Fruit fly (Drosophila melanogaster): ENCODE data around the gene CG5280.

CG5280 gene

dm6 chr3L:8958557-8958956, 31.5 kb downstream of the CG5280 start, which contains the start of gene CG13313 (continued):
- TF ChIP-seq CG3847 (GFP tag; IDR thresholded peaks at IDR 0.05) (no peak), dysf (GFP tag; IDR thresholded peaks at IDR 0.05) (peak; percentile 7; the same call in 1 of the 3 replicates), Rfx (GFP tag; IDR thresholded peaks at IDR 0.05) (no peak), sqz (GFP tag; optimal IDR thresholded peaks at IDR 0.05) (no peak), exex (tag; optimal IDR thresholded peaks at IDR 0.05) (no peak), Deaf1 (tag; optimal IDR thresholded peaks at IDR 0.05) (no peak), nerfin-2 (GFP tag; IDR thresholded peaks at IDR 0.05; ENCODE audit: partially characterized antibody) (no peak), sens (GFP tag) (peak; percentile 69), CG13894 (tag; optimal IDR thresholded peaks at IDR 0.05) (no peak), CG8290 (GFP tag; optimal IDR thresholded peaks at IDR 0.05) (no peak), CG8290 (tag; optimal IDR thresholded peaks at IDR 0.05) (no peak), CG2202 (tag; optimal IDR thresholded peaks at IDR 0.05) (no peak), CG2712 (tag; optimal IDR thresholded peaks at IDR 0.05) (peak; percentile 27), H2.0 (GFP tag; IDR thresholded peaks at IDR 0.05) (no peak), CoRest (tag; optimal IDR thresholded peaks at IDR 0.05) (peak; percentile 18), dm (GFP tag; optimal IDR thresholded peaks at IDR 0.05) (no peak), hbn (GFP tag; IDR thresholded peaks at IDR 0.05; ENCODE audit: partially characterized antibody) (no peak), Chrac-16 (GFP tag; optimal IDR thresholded peaks at IDR 0.05) (no peak), Hr78 (GFP tag; optimal IDR thresholded peaks at IDR 0.05) (peak in 1 of 2 experiments; percentile 5), sob (GFP tag; IDR thresholded peaks at IDR 0.05) (no peak), phol (tag; optimal IDR thresholded peaks at IDR 0.05) (peak; percentile 3), shn (GFP tag; optimal IDR thresholded peaks at IDR 0.05) (no peak), CG3163 (GFP tag; optimal IDR thresholded peaks at IDR 0.05) (no peak), CG18011 (GFP tag; optimal IDR thresholded peaks at IDR 0.05) (no peak), Elba2 (GFP tag; optimal IDR thresholded peaks at IDR 0.05) (no peak), CG12659 (GFP tag; optimal IDR thresholded peaks at IDR 0.05) (peak; percentile 24), salm (tag; optimal IDR thresholded peaks at IDR 0.05) (no peak), ara (GFP tag; IDR thresholded peaks at IDR 0.05) (no peak), CG15514 (GFP tag; optimal IDR thresholded peaks at IDR 0.05) (no peak), CG17385 (GFP tag; optimal IDR thresholded peaks at IDR 0.05) (no peak), Dip2 (GFP tag; IDR thresholded peaks at IDR 0.05) (no peak), CG9215 (GFP tag; IDR thresholded peaks at IDR 0.05) (0 out of 2 replicates have a peak, but pooled peaks have one; percentile 14), bsh (GFP tag; optimal IDR thresholded peaks at IDR 0.05) (peak in 1 of 2 experiments; percentile 8), tx (GFP tag; optimal IDR thresholded peaks at IDR 0.05) (no peak), row (GFP tag; IDR thresholded peaks at IDR 0.05) (peak; percentile 49), CG7839 (tag; optimal IDR thresholded peaks at IDR 0.05) (no peak)

dm6 chr3L:8956669-8957068, 33.4 kb downstream of the CG5280 start, which contains the start of gene mRpL12:
mRpL12 (plus strand) TSS chr3L:8956791.
- TF ChIP-seq lmd (GFP tag; IDR thresholded peaks at IDR 0.05) = no peak
- no peak for TF ChIP-seq mirr (GFP tag; optimal IDR thresholded peaks at IDR 0.05)
- TF ChIP-seq GATAe (GFP tag; conservative IDR thresholded peaks at IDR 0.05) = no peak
- peak; percentile 26 for TF ChIP-seq gfzf (GFP tag; optimal IDR thresholded peaks at IDR 0.05)
- no peak for TF ChIP-seq Lim3 (GFP tag; IDR thresholded peaks at IDR 0.05)
- TF ChIP-seq CG10366 (GFP tag; IDR thresholded peaks at IDR 0.05) = no peak
- peak; percentile 54 for TF ChIP-seq CG1603 (tag; optimal IDR thresholded peaks at IDR 0.05)
- TF ChIP-seq wdn (GFP tag; IDR thresholded peaks at IDR 0.05) = no peak
- TF ChIP-seq CG16813 (GFP tag; IDR thresholded peaks at IDR 0.05; ENCODE audit: partially characterized antibody) = peak; percentile 30; the same call in 1 of the 3 replicates
- TF ChIP-seq Fer3 (tag; optimal IDR thresholded peaks at IDR 0.05) = no peak
- peak; percentile 48; the same call in 1 of the 2 replicates for TF ChIP-seq sna (GFP tag; IDR thresholded peaks at IDR 0.05; ENCODE audit: partially characterized antibody)
- TF ChIP-seq CG11504 (tag; optimal IDR thresholded peaks at IDR 0.05) = no peak
- TF ChIP-seq CG14710 (tag; optimal IDR thresholded peaks at IDR 0.05) = peak; percentile 15
- TF ChIP-seq vvl (GFP tag; IDR thresholded peaks at IDR 0.05) = no peak
- TF ChIP-seq CG1647 (GFP tag; optimal IDR thresholded peaks at IDR 0.05) = no peak
- no peak for TF ChIP-seq gt (GFP tag; IDR thresholded peaks at IDR 0.05)
- no peak for TF ChIP-seq CG11456 (GFP tag; IDR thresholded peaks at IDR 0.05)
